Worm (Caenorhabditis elegans) whole organism, L2 larva: ENCODE data around the gene B0524.2.

Experiments
- C34F6.9 ChIP-seq: fragments of 150-350 bp; optimal IDR thresholded peaks from 2 replicates; lab custom pipeline; 2014; ENCODE audit warnings: missing biosample characterization, missing genetic modification characterization
- F13H6.1 ChIP-seq: sonication (generic microtip); optimal IDR thresholded peaks from 2 replicates; lab custom pipeline; 2016; ENCODE audit warnings: missing genetic modification characterization, missing compliant biosample characterization
- R02D3.7 ChIP-seq: fragments of 150-350 bp; optimal IDR thresholded peaks from 2 replicates; lab custom pipeline; 2014; ENCODE audit warnings: missing biosample characterization, missing genetic modification characterization
- Y55F3AM.14 ChIP-seq: fragments of 200-800 bp; sonication (Bioruptor generic); optimal IDR thresholded peaks from 2 replicates; lab custom pipeline; 2018; ENCODE audit warnings: mild to moderate bottlenecking, missing genetic modification characterization, missing compliant biosample characterization
- ZK546.5 ChIP-seq: sonication (generic microtip); optimal IDR thresholded peaks from 2 replicates; lab custom pipeline; 2017; ENCODE audit warnings: missing biosample characterization, missing genetic modification characterization
- alr-1 ChIP-seq: fragments of 150-350 bp; optimal IDR thresholded peaks from 2 replicates; lab custom pipeline; 2014; ENCODE audit warnings: missing biosample characterization, missing genetic modification characterization
- aly-2 ChIP-seq: fragments of 150-350 bp; optimal IDR thresholded peaks from 2 replicates; lab custom pipeline; 2014; ENCODE audit warnings: missing biosample characterization, missing genetic modification characterization
- ama-1 ChIP-seq: fragments of 150-350 bp; optimal IDR thresholded peaks from 2 replicates; lab custom pipeline; 2018; ENCODE audit warnings: inconsistent platforms
- blmp-1 ChIP-seq: sonication (generic microtip); optimal IDR thresholded peaks from 2 replicates; lab custom pipeline; 2017; ENCODE audit warnings: missing genetic modification characterization, mild to moderate bottlenecking, missing compliant biosample characterization, antibody characterized with exemption, moderate library complexity; ENCODE audit not compliant: insufficient read depth
- ceh-16 ChIP-seq: fragments of 150-350 bp; optimal IDR thresholded peaks from 2 replicates; lab custom pipeline; 2014; ENCODE audit warnings: missing biosample characterization, missing genetic modification characterization
- ceh-82 ChIP-seq: fragments of 150-350 bp; optimal IDR thresholded peaks from 2 replicates; lab custom pipeline; 2014; ENCODE audit warnings: missing biosample characterization, missing genetic modification characterization
- crh-2 ChIP-seq: sonication (generic microtip); optimal IDR thresholded peaks from 2 replicates; lab custom pipeline; 2017; ENCODE audit warnings: missing biosample characterization, missing genetic modification characterization
- dmd-4 ChIP-seq: sonication (generic microtip); optimal IDR thresholded peaks from 2 replicates; lab custom pipeline; 2017; ENCODE audit warnings: missing biosample characterization, missing genetic modification characterization
- egl-27 ChIP-seq: sonication (generic microtip); optimal IDR thresholded peaks from 3 replicates; lab custom pipeline; 2017; ENCODE audit warnings: missing biosample characterization, missing genetic modification reagents, missing genetic modification characterization
- elt-1 ChIP-seq: fragments of 150-350 bp; optimal IDR thresholded peaks from 2 replicates; lab custom pipeline; 2014; ENCODE audit warnings: missing biosample characterization, missing genetic modification characterization
- elt-3 ChIP-seq: sonication (generic microtip); optimal IDR thresholded peaks from 2 replicates; lab custom pipeline; 2017; ENCODE audit warnings: missing biosample characterization, missing genetic modification characterization
- fos-1 ChIP-seq: fragments of 150-350 bp; optimal IDR thresholded peaks from 2 replicates; lab custom pipeline; 2014; ENCODE audit warnings: missing biosample characterization, missing genetic modification characterization
- gmeb-1 ChIP-seq: fragments of 150-350 bp; optimal IDR thresholded peaks from 2 replicates; lab custom pipeline; 2014; ENCODE audit warnings: missing biosample characterization, missing genetic modification characterization
- lin-11 ChIP-seq: fragments of 150-350 bp; sonication (generic microtip); optimal IDR thresholded peaks from 2 replicates; lab custom pipeline; 2014; ENCODE audit warnings: missing biosample characterization, missing genetic modification characterization, inconsistent platforms, mixed read lengths
- lin-13 ChIP-seq: fragments of 150-350 bp; optimal IDR thresholded peaks from 2 replicates; lab custom pipeline; 2014; ENCODE audit warnings: missing biosample characterization, missing genetic modification reagents, missing genetic modification characterization
- lin-39 ChIP-seq: fragments of 150-350 bp; optimal IDR thresholded peaks from 2 replicates; lab custom pipeline; 2014; ENCODE audit warnings: missing biosample characterization, missing genetic modification reagents, missing genetic modification characterization
- lsy-2 ChIP-seq, 2 experiments: fragments of 150-350 bp in 1 of 2; sonication (generic microtip) in 1 of 2; optimal IDR thresholded peaks; 2 replicates each; lab custom pipeline; 2014 to 2017; ENCODE audit warnings: missing biosample characterization in 2 of 2, missing genetic modification characterization in 2 of 2
- mab-5 ChIP-seq: fragments of 150-350 bp; optimal IDR thresholded peaks from 2 replicates; lab custom pipeline; 2014; ENCODE audit warnings: missing biosample characterization, missing genetic modification characterization
- mbf-1 ChIP-seq: sonication (generic microtip); optimal IDR thresholded peaks from 2 replicates; lab custom pipeline; 2017; ENCODE audit warnings: missing biosample characterization, missing genetic modification characterization
- mdl-1 ChIP-seq, 2 experiments: fragments of 150-350 bp in 1 of 2; sonication (generic microtip) in 1 of 2; optimal IDR thresholded peaks; 2 replicates each; lab custom pipeline; 2017; ENCODE audit warnings: missing biosample characterization in 2 of 2, missing genetic modification characterization in 2 of 2
- nhr-10 ChIP-seq: sonication (generic microtip); optimal IDR thresholded peaks from 2 replicates; lab custom pipeline; 2017; ENCODE audit warnings: missing biosample characterization, missing genetic modification characterization
- nhr-11 ChIP-seq: fragments of 150-350 bp; optimal IDR thresholded peaks from 2 replicates; lab custom pipeline; 2014; ENCODE audit warnings: missing biosample characterization, missing genetic modification characterization
- nhr-12 ChIP-seq: fragments of 150-350 bp; optimal IDR thresholded peaks from 2 replicates; lab custom pipeline; 2014; ENCODE audit warnings: missing biosample characterization, missing genetic modification characterization
- nhr-129 ChIP-seq: fragments of 150-350 bp; optimal IDR thresholded peaks from 2 replicates; lab custom pipeline; 2014; ENCODE audit warnings: missing biosample characterization, missing genetic modification characterization
- nhr-21 ChIP-seq: fragments of 150-350 bp; optimal IDR thresholded peaks from 2 replicates; lab custom pipeline; 2014; ENCODE audit warnings: missing biosample characterization, missing genetic modification characterization
- nhr-23 ChIP-seq: fragments of 150-350 bp; optimal IDR thresholded peaks from 2 replicates; lab custom pipeline; 2014; ENCODE audit warnings: missing biosample characterization, missing genetic modification reagents, missing genetic modification characterization
- nhr-237 ChIP-seq: fragments of 150-350 bp; optimal IDR thresholded peaks from 2 replicates; lab custom pipeline; 2014; ENCODE audit warnings: missing biosample characterization, missing genetic modification characterization
- nhr-25 ChIP-seq: fragments of 150-350 bp; sonication (generic microtip); optimal IDR thresholded peaks from 3 replicates; lab custom pipeline; 2014; ENCODE audit warnings: missing biosample characterization, missing genetic modification characterization
- nhr-6 ChIP-seq: fragments of 150-350 bp; optimal IDR thresholded peaks from 2 replicates; lab custom pipeline; 2014; ENCODE audit warnings: missing biosample characterization, missing genetic modification characterization
- nhr-77 ChIP-seq: fragments of 150-350 bp; optimal IDR thresholded peaks from 2 replicates; lab custom pipeline; 2014; ENCODE audit warnings: missing biosample characterization, missing genetic modification characterization
- peb-1 ChIP-seq: fragments of 150-350 bp; optimal IDR thresholded peaks from 2 replicates; lab custom pipeline; 2014; ENCODE audit warnings: missing biosample characterization, missing genetic modification characterization
- sem-4 ChIP-seq: fragments of 150-350 bp; optimal IDR thresholded peaks from 2 replicates; lab custom pipeline; 2014; ENCODE audit warnings: missing biosample characterization, missing genetic modification reagents, missing genetic modification characterization
- skn-1 ChIP-seq: sonication (generic microtip); optimal IDR thresholded peaks from 2 replicates; lab custom pipeline; 2017; ENCODE audit warnings: missing biosample characterization, missing genetic modification characterization
- sma-3 ChIP-seq: sonication (generic microtip); optimal IDR thresholded peaks from 2 replicates; lab custom pipeline; 2016; ENCODE audit warnings: missing genetic modification reagents, missing genetic modification characterization, missing compliant biosample characterization
- sma-9 ChIP-seq, 2 experiments: fragments of 150-350 bp in 1 of 2; sonication (generic microtip) in 1 of 2; optimal IDR thresholded peaks; 2 replicates each; lab custom pipeline; 2014 to 2016; ENCODE audit warnings: missing genetic modification characterization in 2 of 2, mild to moderate bottlenecking in 1 of 2, missing biosample characterization in 1 of 2, missing compliant biosample characterization in 1 of 2, missing genetic modification reagents in 1 of 2, moderate library complexity in 1 of 2
- snpc-4 ChIP-seq: fragments of 150-350 bp; optimal IDR thresholded peaks from 2 replicates; lab custom pipeline; 2014; ENCODE audit warnings: missing biosample characterization, missing genetic modification characterization
- unc-39 ChIP-seq: fragments of 150-350 bp; optimal IDR thresholded peaks from 2 replicates; lab custom pipeline; 2014; ENCODE audit warnings: missing biosample characterization, missing genetic modification characterization
- unc-55 ChIP-seq: fragments of 150-350 bp; sonication (generic microtip); optimal IDR thresholded peaks from 3 replicates; lab custom pipeline; 2014; ENCODE audit warnings: missing biosample characterization, missing genetic modification reagents, missing genetic modification characterization
- zag-1 ChIP-seq: fragments of 150-350 bp; optimal IDR thresholded peaks from 2 replicates; lab custom pipeline; 2014; ENCODE audit warnings: missing biosample characterization, missing genetic modification characterization
- ztf-1 ChIP-seq: fragments of 200-800 bp; sonication (Bioruptor generic); conservative IDR thresholded peaks from 2 replicates; pipeline ENCODE4 v1.3.6; 2022; ENCODE audit warnings: missing genetic modification characterization, missing compliant biosample characterization
- ztf-11 ChIP-seq: sonication (generic microtip); optimal IDR thresholded peaks from 2 replicates; lab custom pipeline; 2017; ENCODE audit warnings: missing biosample characterization, missing genetic modification characterization
- ztf-4 ChIP-seq: fragments of 150-350 bp; optimal IDR thresholded peaks from 2 replicates; lab custom pipeline; 2014; ENCODE audit warnings: missing biosample characterization, missing genetic modification characterization

Gene B0524.2

ce11 chrIII:1918311-1918932 is 24.6 kb downstream of the B0524.2 start:
- TF ChIP-seq nhr-237 (no peak), elt-3 (tag; lab: Kevin White, UChicago) (no peak), lsy-2 (tag; optimal IDR thresholded peaks at IDR 0.05; lab: Kevin White, UChicago) (no peak), zag-1 (tag; lab: Kevin White, UChicago) (no peak), nhr-12 (tag; lab: Kevin White, UChicago) (no peak), blmp-1 (no peak), snpc-4 (no peak), sma-3 (GFP tag; lab: Kevin White, UChicago) (no peak), ztf-11 (tag; lab: Kevin White, UChicago) (no peak), nhr-25 (tag; lab: Kevin White, UChicago) (no peak), nhr-21 (no peak), nhr-23 (tag; lab: Kevin White, UChicago) (no peak), nhr-11 (tag; lab: Kevin White, UChicago) (no peak), mbf-1 (no peak), nhr-129 (tag; lab: Kevin White, UChicago) (no peak), C34F6.9 (tag; lab: Kevin White, UChicago) (no peak), dmd-4 (no peak), skn-1 (tag; lab: Kevin White, UChicago) (no peak), lin-13 (GFP tag; lab: Kevin White, UChicago) (no peak), fos-1 (tag; lab: Kevin White, UChicago) (no peak)
- TF ChIP-seq, all 48 proteins: peak for 0

ce11 chrIII:1921136-1921680 is 27.4 kb downstream of the B0524.2 start:
- TF ChIP-seq mdl-1 (tag; optimal IDR thresholded peaks at IDR 0.05; lab: Kevin White, UChicago) (peak; percentile 96), nhr-11 (tag; lab: Kevin White, UChicago) (no peak), snpc-4 (peak; percentile 86), elt-3 (tag; lab: Kevin White, UChicago) (no peak), gmeb-1 (tag; lab: Kevin White, UChicago) (peak; percentile 80), fos-1 (tag; lab: Kevin White, UChicago) (peak; percentile 82), ceh-82 (tag; lab: Kevin White, UChicago) (peak; percentile 57), nhr-23 (tag; lab: Kevin White, UChicago) (no peak), ama-1 (lab: Kevin White, UChicago) (peak; percentile 62), nhr-237 (peak; percentile 74), ztf-1 (0 out of 2 replicates have a peak, but pooled peaks have one; percentile 90), elt-1 (tag; lab: Kevin White, UChicago) (peak; percentile 13), alr-1 (tag; lab: Kevin White, UChicago) (no peak), nhr-77 (no peak), unc-39 (tag; lab: Kevin White, UChicago) (no peak), lsy-2 (tag; optimal IDR thresholded peaks at IDR 0.05; lab: Kevin White, UChicago) (peak; percentile 71 to 92), peb-1 (tag; lab: Kevin White, UChicago) (no peak), sem-4 (tag; lab: Kevin White, UChicago) (peak; percentile 94), aly-2 (tag; lab: Kevin White, UChicago) (no peak), lin-39 (no peak), sma-3 (GFP tag; lab: Kevin White, UChicago) (peak; percentile 98), ZK546.5 (tag; lab: Kevin White, UChicago) (no peak), nhr-21 (peak; percentile 98), crh-2 (peak; percentile 93), unc-55 (peak; percentile 92), C34F6.9 (tag; lab: Kevin White, UChicago) (peak; percentile 85), nhr-6 (tag; lab: Kevin White, UChicago) (peak; percentile 86), nhr-129 (tag; lab: Kevin White, UChicago) (peak; percentile 88), ceh-16 (tag; lab: Kevin White, UChicago) (peak; percentile 85), zag-1 (tag; lab: Kevin White, UChicago) (peak; percentile 85), sma-9 (GFP tag; optimal IDR thresholded peaks at IDR 0.05; lab: Kevin White, UChicago) (peak; percentile 100), sma-9 (tag; optimal IDR thresholded peaks at IDR 0.05; lab: Kevin White, UChicago) (peak; percentile 98), F13H6.1 (peak; percentile 100), R02D3.7 (peak; percentile 31), ztf-4 (tag; lab: Kevin White, UChicago) (peak; percentile 77), ztf-11 (tag; lab: Kevin White, UChicago) (peak; percentile 36), nhr-12 (tag; lab: Kevin White, UChicago) (no peak), nhr-25 (tag; lab: Kevin White, UChicago) (peak; percentile 97), blmp-1 (peak; percentile 81), lin-13 (GFP tag; lab: Kevin White, UChicago) (peak; percentile 83), Y55F3AM.14 (GFP tag; lab: Kevin White, UChicago) (peak; percentile 99), skn-1 (tag; lab: Kevin White, UChicago) (no peak), lin-11 (peak; percentile 84), mbf-1 (peak; percentile 1), dmd-4 (no peak), egl-27 (tag; lab: Kevin White, UChicago) (peak; percentile 100), mab-5 (peak; percentile 95), nhr-10 (tag; lab: Kevin White, UChicago) (peak; percentile 73)
